Worm (Caenorhabditis elegans) whole organism, L4 larva: ENCODE results near the gene K01A6.5.

Experiments
- D1046.2 ChIP-seq: fragments of 200-800 bp; sonication (Bioruptor generic); IDR thresholded peaks from 2 replicates; pipeline ENCODE4 v1.3.6; 2022; ENCODE audit warnings: missing genetic modification characterization, missing compliant biosample characterization
- F10B5.3 ChIP-seq: sonication (generic microtip); optimal IDR thresholded peaks from 2 replicates; lab custom pipeline; 2016; ENCODE audit warnings: mild to moderate bottlenecking, missing genetic modification characterization, missing compliant biosample characterization
- F37D6.2 ChIP-seq: sonication (generic microtip); optimal IDR thresholded peaks from 2 replicates; lab custom pipeline; 2016; ENCODE audit warnings: mild to moderate bottlenecking, missing genetic modification characterization, missing compliant biosample characterization
- F44E2.7 ChIP-seq: fragments of 200-800 bp; sonication (Bioruptor generic); IDR thresholded peaks from 2 replicates; pipeline ENCODE4 v2.1.2; 2022; ENCODE audit warnings: missing genetic modification characterization, missing compliant biosample characterization
- F49E8.2 ChIP-seq: sonication (generic microtip); optimal IDR thresholded peaks from 2 replicates; lab custom pipeline; 2016; ENCODE audit warnings: missing compliant biosample characterization, mild to moderate bottlenecking, missing genetic modification characterization, borderline replicate concordance
- R02D3.7 ChIP-seq: fragments of 150-350 bp; sonication (generic microtip); optimal IDR thresholded peaks from 3 replicates; lab custom pipeline; 2014; ENCODE audit warnings: missing biosample characterization, missing genetic modification characterization
- Y105C5A.15 ChIP-seq: fragments of 200-800 bp; sonication (Bioruptor generic); IDR thresholded peaks from 2 replicates; pipeline ENCODE4 v1.3.6; 2022; ENCODE audit warnings: missing genetic modification characterization, missing compliant biosample characterization
- aha-1 ChIP-seq: fragments of 150-350 bp; peaks from one replicate; lab custom pipeline; 2014; ENCODE audit warnings: missing biosample characterization, missing genetic modification characterization
- aly-2 ChIP-seq: sonication (generic microtip); optimal IDR thresholded peaks from 2 replicates; lab custom pipeline; 2018; ENCODE audit warnings: missing biosample characterization, missing genetic modification characterization
- ceh-62 ChIP-seq: sonication (generic microtip); optimal IDR thresholded peaks from 2 replicates; lab custom pipeline; 2017; ENCODE audit warnings: missing biosample characterization, missing genetic modification characterization
- ceh-82 ChIP-seq: sonication (generic microtip); optimal IDR thresholded peaks from 2 replicates; lab custom pipeline; 2017; ENCODE audit warnings: missing biosample characterization, missing genetic modification characterization
- ces-1 ChIP-seq: fragments of 150-350 bp; sonication (generic microtip); optimal IDR thresholded peaks from 4 replicates; lab custom pipeline; 2014; ENCODE audit warnings: missing biosample characterization, missing genetic modification reagents, missing genetic modification characterization
- ctbp-1 ChIP-seq: fragments of 200-800 bp; sonication (Bioruptor generic); IDR thresholded peaks from 2 replicates; pipeline ENCODE4 v1.3.6; 2022; ENCODE audit warnings: missing genetic modification reagents, missing genetic modification characterization, missing compliant biosample characterization
- dpl-1 ChIP-seq: fragments of 150-350 bp; optimal IDR thresholded peaks from 2 replicates; lab custom pipeline; 2014; ENCODE audit warnings: missing biosample characterization, missing genetic modification reagents, missing genetic modification characterization
- duxl-1 ChIP-seq: sonication (generic microtip); optimal IDR thresholded peaks from 2 replicates; lab custom pipeline; 2016; ENCODE audit warnings: mild to moderate bottlenecking, missing genetic modification characterization, moderate library complexity, missing compliant biosample characterization; ENCODE audit not compliant: poor library complexity
- dve-1 ChIP-seq: sonication (generic microtip); optimal IDR thresholded peaks from 2 replicates; lab custom pipeline; 2017; ENCODE audit warnings: antibody characterized with exemption, mild to moderate bottlenecking, missing genetic modification characterization, missing compliant biosample characterization; ENCODE audit not compliant: insufficient read depth
- fkh-10 ChIP-seq: fragments of 150-350 bp; optimal IDR thresholded peaks from 2 replicates; lab custom pipeline; 2014; ENCODE audit warnings: missing biosample characterization, missing genetic modification reagents, missing genetic modification characterization
- gei-8 ChIP-seq: fragments of 200-800 bp; sonication (Bioruptor generic); optimal IDR thresholded peaks from 2 replicates; lab custom pipeline; 2018; ENCODE audit warnings: mild to moderate bottlenecking, missing genetic modification characterization, missing compliant biosample characterization
- hif-1 ChIP-seq, 2 experiments: sonication (generic microtip); optimal IDR thresholded peaks; 2 replicates each; lab custom pipeline; 2016 to 2017; ENCODE audit warnings: missing compliant biosample characterization in 2 of 2, missing genetic modification characterization in 2 of 2, missing genetic modification reagents in 2 of 2, missing genotype in 2 of 2, mild to moderate bottlenecking in 1 of 2
- hmg-1.1 ChIP-seq: fragments of 200-800 bp; sonication (Bioruptor generic); IDR thresholded peaks from 2 replicates; pipeline ENCODE4 v1.3.6; 2022; ENCODE audit warnings: missing genetic modification reagents, missing genetic modification characterization, missing compliant biosample characterization
- lin-13 ChIP-seq: fragments of 150-350 bp; optimal IDR thresholded peaks from 2 replicates; lab custom pipeline; 2014; ENCODE audit warnings: missing biosample characterization, missing genetic modification reagents, missing genetic modification characterization
- lin-29 ChIP-seq: fragments of 200-800 bp; sonication (Bioruptor generic); IDR thresholded peaks from 2 replicates; pipeline ENCODE4 v1.3.6; 2022; ENCODE audit warnings: missing genetic modification reagents, missing genetic modification characterization, missing compliant biosample characterization
- lin-39 ChIP-seq: fragments of 150-350 bp; optimal IDR thresholded peaks from 2 replicates; lab custom pipeline; 2014; ENCODE audit warnings: missing biosample characterization, missing genetic modification reagents, missing genetic modification characterization
- lsy-2 ChIP-seq, 2 experiments: fragments of 150-350 bp in 1 of 2; sonication (generic microtip) in 1 of 2; optimal IDR thresholded peaks; 2 replicates each; lab custom pipeline; 2014 to 2017; ENCODE audit warnings: missing biosample characterization in 2 of 2, missing genetic modification characterization in 2 of 2
- mdt-29 ChIP-seq: fragments of 200-800 bp; sonication (Bioruptor generic); IDR thresholded peaks from 2 replicates; pipeline ENCODE4 v1.3.6; 2022; ENCODE audit warnings: missing genetic modification reagents, missing genetic modification characterization, missing compliant biosample characterization
- mep-1 ChIP-seq: fragments of 150-350 bp; sonication (generic microtip); optimal IDR thresholded peaks from 3 replicates; lab custom pipeline; 2014; ENCODE audit warnings: missing biosample characterization, missing genetic modification characterization
- mxl-2 ChIP-seq: fragments of 200-800 bp; sonication (Bioruptor generic); conservative IDR thresholded peaks from 2 replicates; pipeline ENCODE4 v1.3.6; 2022; ENCODE audit warnings: missing genetic modification reagents, missing genetic modification characterization, missing compliant biosample characterization
- mxl-3 ChIP-seq: fragments of 200-800 bp; sonication (Bioruptor generic); optimal IDR thresholded peaks from 2 replicates; lab custom pipeline; 2018; ENCODE audit warnings: mild to moderate bottlenecking, missing genetic modification characterization, missing compliant biosample characterization
- nhr-25 ChIP-seq: sonication (generic microtip); optimal IDR thresholded peaks from 2 replicates; lab custom pipeline; 2017; ENCODE audit warnings: missing genetic modification characterization, mild to moderate bottlenecking, missing compliant biosample characterization, antibody characterized with exemption, moderate library complexity, borderline replicate concordance; ENCODE audit not compliant: insufficient read depth
- nhr-28 ChIP-seq: fragments of 150-350 bp; optimal IDR thresholded peaks from 2 replicates; lab custom pipeline; 2014; ENCODE audit warnings: missing biosample characterization, missing genetic modification characterization
- nhr-41 ChIP-seq: fragments of 200-800 bp; sonication (Bioruptor generic); IDR thresholded peaks from 2 replicates; pipeline ENCODE4 v1.3.6; 2022; ENCODE audit warnings: missing genetic modification reagents, missing genetic modification characterization, missing compliant biosample characterization
- nhr-6 ChIP-seq: fragments of 150-350 bp; optimal IDR thresholded peaks from 2 replicates; lab custom pipeline; 2014; ENCODE audit warnings: missing biosample characterization, missing genetic modification characterization
- pha-4 ChIP-seq, 2 experiments: fragments of 150-350 bp in 1 of 2; fragments of 200-800 bp in 1 of 2; sonication (Bioruptor generic) in 1 of 2; IDR thresholded peaks in 1 of 2; optimal IDR thresholded peaks in 1 of 2; 2 replicates each; pipeline versions ENCODE4 v1.3.6 to Lab custom; 2014 to 2022; ENCODE audit warnings: missing genetic modification characterization in 2 of 2, missing genetic modification reagents in 2 of 2, missing biosample characterization in 1 of 2, missing compliant biosample characterization in 1 of 2
- rbr-2 ChIP-seq: sonication (generic microtip); optimal IDR thresholded peaks from 2 replicates; lab custom pipeline; 2016; ENCODE audit warnings: missing genotype, missing genetic modification characterization, missing compliant biosample characterization
- sdz-12 ChIP-seq: fragments of 200-800 bp; sonication (Bioruptor generic); optimal IDR thresholded peaks from 2 replicates; lab custom pipeline; 2018; ENCODE audit warnings: mild to moderate bottlenecking, missing genetic modification characterization, missing compliant biosample characterization
- snpc-1.2 ChIP-seq: fragments of 200-800 bp; sonication (Bioruptor generic); IDR thresholded peaks from 2 replicates; pipeline ENCODE4 v1.3.6; 2022; ENCODE audit warnings: missing genetic modification reagents, missing genetic modification characterization, missing compliant biosample characterization
- tra-1 ChIP-seq: fragments of 200-800 bp; sonication (Bioruptor generic); IDR thresholded peaks from 2 replicates; pipeline ENCODE4 v1.3.6; 2022; ENCODE audit warnings: missing genetic modification reagents, missing genetic modification characterization, missing compliant biosample characterization
- unc-62 ChIP-seq, 3 experiments: fragments of 150-350 bp in 1 of 3; sonication (generic microtip); optimal IDR thresholded peaks in 2 of 3; peaks in 1 of 3; 1 replicate in 1 of 3; 2 replicates in 2 of 3; lab custom pipeline; 2014 to 2017; ENCODE audit warnings: missing biosample characterization in 3 of 3, missing genetic modification characterization in 3 of 3, missing genetic modification reagents in 3 of 3, missing genotype in 1 of 3
- zag-1 ChIP-seq: fragments of 150-350 bp; optimal IDR thresholded peaks from 2 replicates; lab custom pipeline; 2014; ENCODE audit warnings: missing biosample characterization, missing genetic modification characterization
- zfp-3 ChIP-seq: fragments of 200-800 bp; sonication (Bioruptor generic); conservative IDR thresholded peaks from 2 replicates; pipeline ENCODE4 v1.3.6; 2022; ENCODE audit warnings: missing genetic modification reagents, missing genetic modification characterization, missing compliant biosample characterization

K01A6.5 gene

ce11 chrIV:11787793-11788192, 45.3 kb downstream of the K01A6.5 start:
- TF ChIP-seq nhr-28 (tag; lab: Kevin White, UChicago) (no peak), zfp-3 (no peak), D1046.2 (GFP tag; lab: Robert Waterston, UW) (no peak), F10B5.3 (tag; lab: Kevin White, UChicago) (no peak), R02D3.7 (no peak), ctbp-1 (GFP tag; lab: Robert Waterston, UW) (no peak), ceh-62 (tag; lab: Kevin White, UChicago) (no peak), lin-13 (GFP tag; lab: Kevin White, UChicago) (no peak)

ce11 chrIV:11788383-11788963, 46.0 kb downstream of the K01A6.5 start:
- TF ChIP-seq aha-1 (tag; lab: Kevin White, UChicago): peak; percentile 89
- no peak for TF ChIP-seq dve-1 (tag; lab: Kevin White, UChicago)
- no peak for TF ChIP-seq mdt-29
- peak; percentile 19 for TF ChIP-seq mep-1 (tag; lab: Kevin White, UChicago)
- peak; percentile 82 for TF ChIP-seq ces-1 (GFP tag; lab: Kevin White, UChicago)
- no peak for TF ChIP-seq lin-29 (GFP tag; lab: Robert Waterston, UW)
- TF ChIP-seq aly-2 (tag; lab: Kevin White, UChicago): no peak
- TF ChIP-seq lsy-2 (tag; optimal IDR thresholded peaks at IDR 0.05; lab: Kevin White, UChicago): peak in 1 of 2 experiments; percentile 23
- TF ChIP-seq duxl-1 (tag; lab: Kevin White, UChicago): no peak
- TF ChIP-seq fkh-10: peak; percentile 83
- no peak for TF ChIP-seq dpl-1 (GFP tag; lab: Kevin White, UChicago)
- no peak for TF ChIP-seq rbr-2 (tag; lab: Kevin White, UChicago)
- peak in 1 of 2 experiments; percentile 53 for TF ChIP-seq unc-62 (GFP tag; optimal IDR thresholded peaks at IDR 0.05 in 1 of 2; lab: Kevin White, UChicago)
- no peak for TF ChIP-seq unc-62 (tag; optimal IDR thresholded peaks at IDR 0.05; lab: Kevin White, UChicago)
- TF ChIP-seq F37D6.2 (tag; lab: Kevin White, UChicago): no peak
- no peak for TF ChIP-seq sdz-12 (GFP tag; lab: Kevin White, UChicago)

DNA sequence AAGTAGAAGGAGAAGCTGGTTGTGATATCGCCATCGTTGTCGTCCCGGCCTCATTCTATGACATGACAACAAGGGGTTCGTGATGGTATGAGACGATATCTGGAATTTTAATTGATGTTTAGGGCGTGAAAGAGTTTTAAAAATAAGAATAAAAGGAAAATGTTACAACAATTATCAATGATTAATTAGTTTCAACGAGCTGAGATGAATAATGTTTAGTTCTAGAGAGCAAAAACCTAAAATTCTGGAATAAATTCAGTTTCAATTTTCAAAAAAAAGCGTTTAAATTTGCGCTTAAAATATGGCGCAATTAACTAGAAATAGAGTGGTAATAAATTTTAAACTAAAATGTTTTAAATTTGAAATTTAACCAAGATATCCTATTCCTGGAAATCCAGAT, 50.0 kb downstream of the K01A6.5 start, which contains the start of gene H01G02.3:
TSS of gene H01G02.3 (minus strand) at position 101 of the 400 bp plus-strand sequence.
- TF ChIP-seq hif-1 (tag; optimal IDR thresholded peaks at IDR 0.05; lab: Kevin White, UChicago) (no peak), nhr-41 (no peak), F37D6.2 (tag; lab: Kevin White, UChicago) (no peak), zag-1 (tag; lab: Kevin White, UChicago) (no peak), snpc-1.2 (GFP tag; lab: Robert Waterston, UW) (no peak), Y105C5A.15 (GFP tag; lab: Robert Waterston, UW) (no peak), F49E8.2 (no peak), F44E2.7 (GFP tag; lab: Robert Waterston, UW) (no peak), hmg-1.1 (no peak), lin-39 (tag; lab: Kevin White, UChicago) (no peak), pha-4 (GFP tag; IDR thresholded peaks at IDR 0.05; lab: Robert Waterston, UW) (no peak), pha-4 (tag; optimal IDR thresholded peaks at IDR 0.05; lab: Kevin White, UChicago) (no peak), mxl-3 (GFP tag; lab: Kevin White, UChicago) (no peak), zfp-3 (no peak), ceh-82 (tag; lab: Kevin White, UChicago) (no peak), nhr-25 (no peak), mxl-2 (GFP tag; lab: Robert Waterston, UW) (no peak), gei-8 (GFP tag; lab: Kevin White, UChicago) (no peak), mdt-29 (no peak), nhr-6 (tag; lab: Kevin White, UChicago) (no peak), tra-1 (GFP tag; lab: Robert Waterston, UW) (no peak)
